Worm (Caenorhabditis elegans) whole organism, late embryonic: Measurements from ENCODE around the gene irld-22.

Experiments used
- pha-4 ChIP-seq: fragments of 150-350 bp; optimal IDR thresholded peaks from 2 replicates; lab custom pipeline; 2018; ENCODE audit warnings: missing biosample characterization, missing genetic modification reagents, missing genetic modification characterization
- rnt-1 ChIP-seq: sonication (generic microtip); optimal IDR thresholded peaks from 2 replicates; lab custom pipeline; 2016; ENCODE audit warnings: missing genetic modification characterization, missing compliant biosample characterization

ce11 chrV:3868905-3869304 is 31.1 kb downstream of the irld-22 start, which contains the start of gene nhr-157:
- TF ChIP-seq rnt-1 (tag; lab: Kevin White, UChicago) (no peak), pha-4 (tag; lab: Kevin White, UChicago) (no peak)
